Fruit fly (Drosophila melanogaster) whole organism, embryonic: ENCODE measurements around the gene mus302.
A peak's percentile ranks its signal among the peaks of the same experiment; 100 is the strongest.

Source experiments
- Antp ChIP-seq: fragments of 200-800 bp; sonication (Bioruptor generic); optimal IDR thresholded peaks from 3 replicates; lab custom pipeline; 2016; ENCODE audit warnings: missing biosample characterization, missing genetic modification characterization
- Asciz ChIP-seq: fragments of 200-800 bp; sonication (Bioruptor generic); optimal IDR thresholded peaks from 2 replicates; lab custom pipeline; 2017; ENCODE audit warnings: missing biosample characterization, mild to moderate bottlenecking, missing genetic modification characterization, missing genetic modification reagents
- Atf-2 ChIP-seq: fragments of 200-800 bp; sonication (Bioruptor generic); optimal IDR thresholded peaks from 2 replicates; lab custom pipeline; 2016; ENCODE audit warnings: missing biosample characterization, missing genetic modification characterization
- CG10267 ChIP-seq: fragments of 200-800 bp; sonication (Bioruptor generic); optimal IDR thresholded peaks from 2 replicates; lab custom pipeline; 2018; ENCODE audit warnings: missing biosample characterization, mild to moderate bottlenecking, missing genetic modification characterization, moderate library complexity
- CG11398 ChIP-seq: fragments of 200-800 bp; sonication (Bioruptor generic); optimal IDR thresholded peaks from 2 replicates; lab custom pipeline; 2016; ENCODE audit warnings: missing biosample characterization, missing genetic modification characterization
- CG11504 ChIP-seq: fragments of 200-800 bp; sonication (Bioruptor generic); optimal IDR thresholded peaks from 3 replicates; lab custom pipeline; 2019; ENCODE audit warnings: missing biosample characterization, mild to moderate bottlenecking, missing genetic modification characterization, moderate library complexity
- CG13424 ChIP-seq: fragments of 200-800 bp; sonication (Bioruptor generic); optimal IDR thresholded peaks from 2 replicates; lab custom pipeline; 2019; ENCODE audit warnings: missing biosample characterization, mild to moderate bottlenecking, missing genetic modification characterization, moderate library complexity
- CG13894 ChIP-seq: fragments of 200-800 bp; sonication (Bioruptor generic); optimal IDR thresholded peaks from 3 replicates; lab custom pipeline; 2018; ENCODE audit warnings: missing biosample characterization, mild to moderate bottlenecking, missing genetic modification characterization, moderate library complexity
- CG17385 ChIP-seq: fragments of 200-800 bp; sonication (Bioruptor generic); optimal IDR thresholded peaks from 3 replicates; lab custom pipeline; 2018; ENCODE audit warnings: missing biosample characterization, mild to moderate bottlenecking, missing genetic modification characterization
- CG18262 ChIP-seq: fragments of 200-800 bp; optimal IDR thresholded peaks from 3 replicates; lab custom pipeline; 2019; ENCODE audit warnings: missing biosample characterization, mild to moderate bottlenecking, missing genetic modification characterization, moderate library complexity
- CG30403 ChIP-seq: fragments of 200-800 bp; sonication (Bioruptor generic); optimal IDR thresholded peaks from 3 replicates; lab custom pipeline; 2016; ENCODE audit warnings: missing biosample characterization, missing genetic modification characterization
- CG34224 ChIP-seq: fragments of 200-800 bp; sonication (Bioruptor generic); IDR thresholded peaks from 3 replicates; pipeline ENCODE4 v1.3.6; 2022; ENCODE audit warnings: missing biosample characterization, missing genetic modification characterization; ENCODE audit not compliant: partially characterized antibody
- CG34376 ChIP-seq: fragments of 200-800 bp; sonication (Bioruptor generic); optimal IDR thresholded peaks from 2 replicates; lab custom pipeline; 2018; ENCODE audit warnings: missing biosample characterization, mild to moderate bottlenecking, missing genetic modification characterization
- CG4282 ChIP-seq: fragments of 200-800 bp; sonication (Bioruptor generic); optimal IDR thresholded peaks from 2 replicates; lab custom pipeline; 2016; ENCODE audit warnings: missing biosample characterization, missing genetic modification characterization
- CG4328 ChIP-seq: fragments of 200-800 bp; sonication (Bioruptor generic); optimal IDR thresholded peaks from 3 replicates; lab custom pipeline; 2017; ENCODE audit warnings: missing biosample characterization, missing genetic modification reagents, missing genetic modification characterization
- CG4730 ChIP-seq: fragments of 200-800 bp; sonication (Bioruptor generic); IDR thresholded peaks from 2 replicates; pipeline ENCODE4 v1.3.6; 2022; ENCODE audit warnings: missing biosample characterization, missing genetic modification characterization
- CG6254 ChIP-seq: fragments of 200-800 bp; sonication (Bioruptor generic); optimal IDR thresholded peaks from 3 replicates; lab custom pipeline; 2017; ENCODE audit warnings: mild to moderate bottlenecking, missing biosample characterization, missing genetic modification reagents, missing genetic modification characterization
- Camta ChIP-seq: fragments of 200-800 bp; sonication (Bioruptor generic); optimal IDR thresholded peaks from 2 replicates; lab custom pipeline; 2016; ENCODE audit warnings: missing biosample characterization, missing genetic modification characterization
- CkIIα-i1 ChIP-seq: fragments of 200-800 bp; sonication (Bioruptor generic); IDR thresholded peaks from 2 replicates; pipeline ENCODE4 v1.3.6; 2022; ENCODE audit warnings: missing biosample characterization, missing genetic modification characterization
- Dad ChIP-seq: fragments of 200-800 bp; sonication (Bioruptor generic); optimal IDR thresholded peaks from 3 replicates; lab custom pipeline; 2016; ENCODE audit warnings: missing biosample characterization, missing genetic modification characterization
- Ets97D ChIP-seq: fragments of 200-800 bp; sonication (Bioruptor generic); optimal IDR thresholded peaks from 3 replicates; lab custom pipeline; 2016; ENCODE audit warnings: missing biosample characterization, missing genetic modification characterization
- Nf-YB ChIP-seq: fragments of 200-800 bp; sonication (Bioruptor generic); optimal IDR thresholded peaks from 3 replicates; lab custom pipeline; 2019; ENCODE audit warnings: missing biosample characterization, mild to moderate bottlenecking, missing genetic modification characterization, moderate library complexity
- Poxn ChIP-seq: fragments of 200-800 bp; sonication (Bioruptor generic); IDR thresholded peaks from 2 replicates; pipeline ENCODE4 v1.3.6; 2022; ENCODE audit warnings: missing biosample characterization, missing genetic modification characterization
- Side ChIP-seq: fragments of 200-800 bp; sonication (Bioruptor generic); optimal IDR thresholded peaks from 2 replicates; lab custom pipeline; 2016; ENCODE audit warnings: missing biosample characterization, missing genetic modification characterization
- Spps ChIP-seq: fragments of 200-800 bp; sonication (Bioruptor generic); optimal IDR thresholded peaks from 2 replicates; lab custom pipeline; 2018; ENCODE audit warnings: missing biosample characterization, mild to moderate bottlenecking, missing genetic modification characterization
- ac ChIP-seq: fragments of 200-800 bp; sonication (Bioruptor generic); optimal IDR thresholded peaks from 3 replicates; lab custom pipeline; 2017; ENCODE audit warnings: missing biosample characterization, mild to moderate bottlenecking, missing genetic modification characterization
- amos ChIP-seq: fragments of 200-800 bp; sonication (Bioruptor generic); IDR thresholded peaks from 2 replicates; pipeline ENCODE4 v1.3.6; 2022; ENCODE audit warnings: missing biosample characterization, missing genetic modification characterization; ENCODE audit not compliant: partially characterized antibody
- aop ChIP-seq: fragments of 200-800 bp; sonication (Bioruptor generic); IDR thresholded peaks from 2 replicates; pipeline ENCODE4 v1.3.6; 2022; ENCODE audit warnings: missing biosample characterization, missing genetic modification characterization
- ash1 ChIP-seq: fragments of 200-800 bp; sonication (Bioruptor generic); optimal IDR thresholded peaks from 2 replicates; lab custom pipeline; 2018; ENCODE audit warnings: missing biosample characterization, mild to moderate bottlenecking, missing genetic modification characterization
- bbx ChIP-seq: fragments of 200-800 bp; sonication (Bioruptor generic); IDR thresholded peaks from 2 replicates; pipeline ENCODE4 v1.3.6; 2022; ENCODE audit warnings: missing biosample characterization, missing genetic modification characterization; ENCODE audit not compliant: partially characterized antibody
- chif ChIP-seq, 2 experiments: fragments of 200-800 bp; sonication (Bioruptor generic); optimal IDR thresholded peaks; 3 replicates each; lab custom pipeline; 2016; ENCODE audit warnings: missing biosample characterization in 2 of 2, missing genetic modification characterization in 2 of 2
- disco-r ChIP-seq: fragments of 200-800 bp; sonication (Bioruptor generic); optimal IDR thresholded peaks from 2 replicates; lab custom pipeline; 2016; ENCODE audit warnings: missing biosample characterization, missing genetic modification characterization
- dmrt11E ChIP-seq: fragments of 200-800 bp; sonication (Bioruptor generic); optimal IDR thresholded peaks from 3 replicates; lab custom pipeline; 2018; ENCODE audit warnings: missing biosample characterization, mild to moderate bottlenecking, missing genetic modification characterization, moderate library complexity
- en ChIP-seq: fragments of 200-800 bp; sonication (Bioruptor generic); optimal IDR thresholded peaks from 2 replicates; lab custom pipeline; 2016; ENCODE audit warnings: missing biosample characterization, missing genetic modification characterization
- gcm ChIP-seq: fragments of 200-800 bp; sonication (Bioruptor generic); optimal IDR thresholded peaks from 2 replicates; lab custom pipeline; 2019; ENCODE audit warnings: missing biosample characterization, mild to moderate bottlenecking, missing genetic modification characterization, moderate library complexity
- grn ChIP-seq: fragments of 200-800 bp; sonication (Bioruptor generic); optimal IDR thresholded peaks from 3 replicates; lab custom pipeline; 2017; ENCODE audit warnings: missing biosample characterization, missing genetic modification characterization
- gt ChIP-seq: fragments of 200-800 bp; sonication (Bioruptor generic); IDR thresholded peaks from 2 replicates; pipeline ENCODE4 v1.3.6; 2022; ENCODE audit warnings: missing biosample characterization, missing genetic modification characterization
- lilli ChIP-seq: fragments of 200-800 bp; sonication (Bioruptor generic); optimal IDR thresholded peaks from 3 replicates; lab custom pipeline; 2016; ENCODE audit warnings: missing biosample characterization, missing genetic modification characterization
- lola ChIP-seq, 3 experiments: fragments of >200 bp in 2 of 3; fragments of 200-800 bp in 1 of 3; sonication (Bioruptor generic) in 1 of 3; optimal IDR thresholded peaks; 2 replicates each; lab custom pipeline; 2017 to 2019; ENCODE audit warnings: missing biosample characterization in 3 of 3, missing genetic modification characterization in 3 of 3, mild to moderate bottlenecking in 1 of 3, moderate library complexity in 1 of 3
- mld ChIP-seq: fragments of 200-800 bp; sonication (Bioruptor generic); IDR thresholded peaks from 3 replicates; pipeline ENCODE4 v1.3.6; 2022; ENCODE audit warnings: missing biosample characterization, missing genetic modification characterization; ENCODE audit not compliant: partially characterized antibody
- nom ChIP-seq: fragments of 200-800 bp; sonication (Bioruptor generic); optimal IDR thresholded peaks from 2 replicates; lab custom pipeline; 2017; ENCODE audit warnings: missing biosample characterization, missing genetic modification characterization, mild to moderate bottlenecking, moderate library complexity, missing genetic modification reagents
- otp ChIP-seq: fragments of 200-800 bp; sonication (Bioruptor generic); IDR thresholded peaks from 3 replicates; pipeline ENCODE4, ENCODE4 v1.3.6; 2022; ENCODE audit warnings: missing biosample characterization, missing genetic modification characterization
- pan ChIP-seq, 4 experiments: fragments of >200 bp in 3 of 4; fragments of 200-800 bp in 1 of 4; sonication (Bioruptor generic) in 1 of 4; optimal IDR thresholded peaks in 3 of 4; IDR thresholded peaks in 1 of 4; 2 replicates each; pipeline versions ENCODE4 v1.3.6 to Lab custom; 2017 to 2022; ENCODE audit warnings: missing biosample characterization in 2 of 4, missing genetic modification characterization in 2 of 4, mixed read lengths in 1 of 4
- sens ChIP-seq: fragments of 200-800 bp; sonication (Bioruptor generic); peaks from one replicate; lab custom pipeline; 2016; ENCODE audit warnings: missing biosample characterization, missing genetic modification characterization
- slp2 ChIP-seq: fragments of 200-800 bp; sonication (Bioruptor generic); optimal IDR thresholded peaks from 2 replicates; lab custom pipeline; 2016; ENCODE audit warnings: missing biosample characterization, missing genetic modification characterization
- sob ChIP-seq: fragments of 200-800 bp; sonication (Bioruptor generic); IDR thresholded peaks from 2 replicates; pipeline ENCODE4 v1.3.6; 2022; ENCODE audit warnings: missing biosample characterization, missing genetic modification characterization
- tio ChIP-seq: fragments of 200-800 bp; sonication (Bioruptor generic); optimal IDR thresholded peaks from 2 replicates; lab custom pipeline; 2017; ENCODE audit warnings: missing biosample characterization, missing genetic modification characterization, inconsistent platforms
- tx ChIP-seq: fragments of 200-800 bp; sonication (Bioruptor generic); optimal IDR thresholded peaks from 2 replicates; lab custom pipeline; 2016; ENCODE audit warnings: missing biosample characterization, missing genetic modification characterization
- z ChIP-seq: fragments of 200-800 bp; sonication (Bioruptor generic); IDR thresholded peaks from 3 replicates; pipeline ENCODE4 v1.3.6; 2022; ENCODE audit warnings: missing biosample characterization, missing genetic modification characterization
- zen ChIP-seq: fragments of 200-800 bp; sonication (Bioruptor generic); optimal IDR thresholded peaks from 3 replicates; lab custom pipeline; 2018; ENCODE audit warnings: missing biosample characterization, mild to moderate bottlenecking, missing genetic modification characterization, moderate library complexity

Gene mus302

DNA sequence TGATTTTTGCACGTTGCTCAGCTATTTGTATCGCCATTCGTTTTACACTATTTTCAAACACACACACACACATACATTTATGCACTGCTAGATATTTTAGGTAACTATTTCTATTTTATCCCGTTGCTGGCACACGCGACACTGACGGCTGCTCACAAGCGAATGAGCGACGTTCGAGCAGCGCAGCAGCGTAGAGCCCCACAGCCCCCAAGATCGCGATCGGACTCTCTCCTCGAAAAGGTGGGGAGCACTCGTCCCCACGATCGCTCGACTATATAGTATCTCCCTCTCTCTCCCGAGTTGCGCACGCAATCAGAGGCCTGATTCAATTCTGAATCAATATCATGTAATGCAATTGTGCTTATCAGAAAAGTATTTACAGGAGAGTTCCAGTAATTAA lies 20.5 kb upstream of the mus302 start (continued):
- TF ChIP-seq gt (no peak), en (no peak), CG34376 (GFP tag; lab: Kevin White, UChicago) (peak; percentile 14), CG10267 (tag; lab: Kevin White, UChicago) (no peak), CG4328 (no peak), otp (0 out of 3 replicates have a peak, but pooled peaks have one; percentile 17), Atf-2 (GFP tag; lab: Kevin White, UChicago) (no peak), bbx (GFP tag; lab: Robert Waterston, UW) (peak; percentile 42; the same call in 1 of the 2 replicates), Side (GFP tag; lab: Kevin White, UChicago) (no peak), Dad (no peak), CkIIα-i1 (GFP tag; lab: Robert Waterston, UW) (no peak), CG4282 (GFP tag; lab: Kevin White, UChicago) (no peak), disco-r (GFP tag; lab: Kevin White, UChicago) (no peak), tx (GFP tag; lab: Kevin White, UChicago) (no peak), CG30403 (GFP tag; lab: Kevin White, UChicago) (no peak), Camta (GFP tag; lab: Kevin White, UChicago) (no peak), CG18262 (tag; lab: Kevin White, UChicago) (no peak), zen (tag; lab: Kevin White, UChicago) (no peak), slp2 (no peak), ac (no peak), dmrt11E (tag; lab: Kevin White, UChicago) (no peak), amos (peak; percentile 26; the same call in 1 of the 2 replicates), lilli (no peak), Poxn (GFP tag; lab: Robert Waterston, UW) (no peak), ash1 (GFP tag; lab: Kevin White, UChicago) (no peak), CG13894 (tag; lab: Kevin White, UChicago) (peak; percentile 3), CG4730 (no peak), Spps (tag; lab: Kevin White, UChicago) (no peak), CG11398 (no peak), nom (GFP tag; lab: Kevin White, UChicago) (peak; percentile 85), z (no peak), chif (GFP tag; optimal IDR thresholded peaks at IDR 0.05; lab: Kevin White, UChicago) (no peak), CG34224 (GFP tag; lab: Robert Waterston, UW) (no peak), CG17385 (GFP tag; lab: Kevin White, UChicago) (peak; percentile 1), tio (GFP tag; lab: Kevin White, UChicago) (no peak), sens (GFP tag; lab: Kevin White, UChicago) (peak; percentile 49), gcm (no peak), aop (no peak), Asciz (GFP tag; lab: Kevin White, UChicago) (peak; percentile 20), CG6254 (GFP tag; lab: Kevin White, UChicago) (no peak), Ets97D (GFP tag; lab: Kevin White, UChicago) (no peak), pan (optimal IDR thresholded peaks at IDR 0.05; lab: Kevin White, UChicago) (no peak), pan (GFP tag; optimal IDR thresholded peaks at IDR 0.05 in 1 of 2, IDR thresholded peaks at IDR 0.05 in 1 of 2) (peak in 1 of 2 experiments; percentile 28), grn (GFP tag; lab: Kevin White, UChicago) (peak; percentile 36), CG13424 (tag; lab: Kevin White, UChicago) (no peak), mld (GFP tag; lab: Robert Waterston, UW) (no peak), Antp (GFP tag; lab: Kevin White, UChicago) (no peak), CG11504 (tag; lab: Kevin White, UChicago) (no peak), lola (GFP tag; optimal IDR thresholded peaks at IDR 0.05; lab: Kevin White, UChicago) (no peak), sob (GFP tag; lab: Robert Waterston, UW) (no peak), Nf-YB (no peak)
